Worm (Caenorhabditis elegans): Measurements from ENCODE around the gene zipt-7.1.

ce11 chrIV:17269702-17270101 lies 18.2 kb downstream of the zipt-7.1 start:
- TF ChIP-seq zag-1 (tag; optimal IDR thresholded peaks at IDR 0.05) (no peak), egl-27 (tag; optimal IDR thresholded peaks at IDR 0.05) (no peak), tbx-2 (tag; optimal IDR thresholded peaks at IDR 0.05) (no peak)
